Fruit fly (Drosophila melanogaster): ENCODE measurements around the gene Ocho.

The Ocho gene

dm6 chr3L:15009681-15010080, 35.0 kb downstream of the Ocho start (continued):
- TF ChIP-seq wek (GFP tag; optimal IDR thresholded peaks at IDR 0.05): no peak
- TF ChIP-seq dysf (GFP tag; IDR thresholded peaks at IDR 0.05): no peak
- TF ChIP-seq CG4617 (GFP tag; optimal IDR thresholded peaks at IDR 0.05; ENCODE audit: borderline replicate concordance): no peak
- TF ChIP-seq CG14014 (GFP tag; IDR thresholded peaks at IDR 0.05): no peak
- TF ChIP-seq Bgb (GFP tag; IDR thresholded peaks at IDR 0.05; ENCODE audit: partially characterized antibody): no peak
- no peak for TF ChIP-seq CG3407 (GFP tag; optimal IDR thresholded peaks at IDR 0.05)
- TF ChIP-seq lbe (GFP tag; optimal IDR thresholded peaks at IDR 0.05): no peak
- no peak for TF ChIP-seq Atf3 (GFP tag; optimal IDR thresholded peaks at IDR 0.05)
- TF ChIP-seq CG10462 (GFP tag; optimal IDR thresholded peaks at IDR 0.05): no peak
- no peak for TF ChIP-seq D (optimal IDR thresholded peaks at IDR 0.05)
- TF ChIP-seq D (GFP tag; optimal IDR thresholded peaks at IDR 0.05): no peak
- TF ChIP-seq YL-1 (GFP tag; optimal IDR thresholded peaks at IDR 0.05): no peak
- TF ChIP-seq otp (GFP tag; IDR thresholded peaks at IDR 0.05): no peak
- TF ChIP-seq CG11093 (GFP tag; IDR thresholded peaks at IDR 0.05): no peak
- TF ChIP-seq twi (tag; optimal IDR thresholded peaks at IDR 0.05): no peak
- no peak for TF ChIP-seq CG6254 (GFP tag; optimal IDR thresholded peaks at IDR 0.05)
- TF ChIP-seq schlank (tag; optimal IDR thresholded peaks at IDR 0.05): no peak
- peak; percentile 57; the same call in 1 of the 2 replicates for TF ChIP-seq Drgx (GFP tag; IDR thresholded peaks at IDR 0.05)
- no peak for TF ChIP-seq amos (GFP tag; IDR thresholded peaks at IDR 0.05; ENCODE audit: partially characterized antibody)
- TF ChIP-seq CG3726 (GFP tag; IDR thresholded peaks at IDR 0.05): no peak
- TF ChIP-seq pros (GFP tag; optimal IDR thresholded peaks at IDR 0.05): no peak
- TF ChIP-seq pan (optimal IDR thresholded peaks at IDR 0.05): no peak
- no peak for TF ChIP-seq pan (GFP tag; optimal IDR thresholded peaks at IDR 0.05 in 1 of 2, IDR thresholded peaks at IDR 0.05 in 1 of 2)
- peak; percentile 11 for TF ChIP-seq CG2712 (tag; optimal IDR thresholded peaks at IDR 0.05)
- no peak for TF ChIP-seq Taf1 (GFP tag; IDR thresholded peaks at IDR 0.05)
- no peak for TF ChIP-seq CG6854 (GFP tag; optimal IDR thresholded peaks at IDR 0.05)
- TF ChIP-seq CrebB (tag; optimal IDR thresholded peaks at IDR 0.05): no peak
- no peak for TF ChIP-seq cato (GFP tag; optimal IDR thresholded peaks at IDR 0.05; ENCODE audit: borderline replicate concordance)
- no peak for TF ChIP-seq gce (GFP tag; IDR thresholded peaks at IDR 0.05)
- no peak for TF ChIP-seq Vsx1 (GFP tag; optimal IDR thresholded peaks at IDR 0.05)
- TF ChIP-seq wdn (GFP tag; IDR thresholded peaks at IDR 0.05): no peak
- TF ChIP-seq lola (GFP tag; optimal IDR thresholded peaks at IDR 0.05): no peak
- no peak for TF ChIP-seq CG1792 (GFP tag; optimal IDR thresholded peaks at IDR 0.05)

dm6 chr3L:15010601-15011000, 36.0 kb downstream of the Ocho start:
- TF ChIP-seq CG15514 (GFP tag; optimal IDR thresholded peaks at IDR 0.05) (peak; percentile 16), Neu2 (GFP tag; optimal IDR thresholded peaks at IDR 0.05; ENCODE audit: borderline replicate concordance) (no peak), Blimp-1 (GFP tag; optimal IDR thresholded peaks at IDR 0.05) (peak; percentile 81), Hey (tag; optimal IDR thresholded peaks at IDR 0.05) (no peak), gcm (GFP tag; optimal IDR thresholded peaks at IDR 0.05) (peak; percentile 66), CG2199 (GFP tag; IDR thresholded peaks at IDR 0.05) (peak; percentile 17; the same call in 2 of the 3 replicates), CG9215 (GFP tag; IDR thresholded peaks at IDR 0.05) (no peak), Hr3 (GFP tag; optimal IDR thresholded peaks at IDR 0.05) (no peak), eve (GFP tag; optimal IDR thresholded peaks at IDR 0.05) (peak in 1 of 2 experiments; percentile 20), ssp (GFP tag; IDR thresholded peaks at IDR 0.05) (no peak)
